Worm (Caenorhabditis elegans) whole organism, late embryonic: ENCODE data around the gene cni-1.

Experiments used
- K09A11.1 ChIP-seq: sonication (generic microtip); optimal IDR thresholded peaks from 2 replicates; lab custom pipeline; 2017; ENCODE audit warnings: antibody characterized with exemption, mild to moderate bottlenecking, missing genetic modification characterization, missing compliant biosample characterization; ENCODE audit not compliant: insufficient read depth
- ahr-1 ChIP-seq: sonication (generic microtip); optimal IDR thresholded peaks from 2 replicates; lab custom pipeline; 2016; ENCODE audit warnings: missing genetic modification characterization, missing compliant biosample characterization
- hlh-6 ChIP-seq: sonication (generic microtip); optimal IDR thresholded peaks from 2 replicates; lab custom pipeline; 2016; ENCODE audit warnings: missing genotype, missing genetic modification characterization, missing compliant biosample characterization
- nhr-11 ChIP-seq: fragments of 150-350 bp; optimal IDR thresholded peaks from 2 replicates; lab custom pipeline; 2014; ENCODE audit warnings: missing biosample characterization, missing genetic modification characterization
- pag-3 ChIP-seq: sonication (generic microtip); optimal IDR thresholded peaks from 2 replicates; lab custom pipeline; 2016; ENCODE audit warnings: missing compliant biosample characterization, missing genetic modification characterization, borderline replicate concordance
- pha-4 ChIP-seq: fragments of 150-350 bp; optimal IDR thresholded peaks from 2 replicates; lab custom pipeline; 2018; ENCODE audit warnings: missing biosample characterization, missing genetic modification reagents, missing genetic modification characterization
- pqm-1 ChIP-seq: sonication (generic microtip); optimal IDR thresholded peaks from 2 replicates; lab custom pipeline; 2016; ENCODE audit warnings: missing genetic modification characterization, missing compliant biosample characterization
- sox-4 ChIP-seq: sonication (generic microtip); optimal IDR thresholded peaks from 2 replicates; lab custom pipeline; 2017; ENCODE audit warnings: mild to moderate bottlenecking, missing genetic modification characterization, inconsistent platforms, missing compliant biosample characterization
- unc-55 ChIP-seq: sonication (generic microtip); optimal IDR thresholded peaks from 2 replicates; lab custom pipeline; 2017; ENCODE audit warnings: missing biosample characterization, missing genetic modification reagents, missing genetic modification characterization

ce11 chrV:13197823-13198222, 17.7 kb downstream of the cni-1 start, which contains the start of gene F57B1.9:
- TF ChIP-seq nhr-11 (tag; lab: Kevin White, UChicago) (no peak), K09A11.1 (tag; lab: Kevin White, UChicago) (no peak), sox-4 (tag; lab: Kevin White, UChicago) (no peak), ahr-1 (tag; lab: Kevin White, UChicago) (no peak), pag-3 (no peak), hlh-6 (tag; lab: Kevin White, UChicago) (no peak), pqm-1 (tag; lab: Kevin White, UChicago) (no peak), unc-55 (no peak), pha-4 (tag; lab: Kevin White, UChicago) (no peak)
